Worm (Caenorhabditis elegans): ENCODE data around the gene Y55B1BL.2.
A peak's percentile ranks its signal among the peaks of the same experiment; 100 is the strongest.

Gene Y55B1BL.2

DNA sequence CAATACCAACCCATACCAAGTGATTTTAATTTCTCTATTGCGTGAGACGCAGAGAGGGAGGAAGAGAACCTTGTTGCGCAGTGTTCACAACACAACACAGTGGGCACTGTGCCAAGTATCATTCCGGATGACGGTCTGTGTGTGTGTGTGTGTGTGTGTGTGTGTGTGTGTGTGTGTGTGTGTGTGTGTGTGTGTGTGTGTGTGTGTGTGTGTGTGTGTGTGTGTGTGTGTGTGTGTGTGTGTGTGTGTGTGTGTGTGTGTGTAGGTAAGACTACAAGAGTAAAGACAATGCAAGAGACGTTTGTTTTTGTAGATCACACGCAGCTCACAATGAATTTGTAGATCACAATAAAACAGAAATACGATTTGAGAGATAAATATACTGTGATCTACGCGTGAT is 43.0 kb downstream of the Y55B1BL.2 start:
- TF ChIP-seq ztf-3 (GFP tag; optimal IDR thresholded peaks at IDR 0.05): peak; percentile 59
- TF ChIP-seq ceh-27 (GFP tag; optimal IDR thresholded peaks at IDR 0.05): peak; percentile 39
- peak; percentile 22 for TF ChIP-seq hmg-1.2 (GFP tag; IDR thresholded peaks at IDR 0.05)
- peak; percentile 56; the same call in 1 of the 2 replicates for TF ChIP-seq lir-1 (GFP tag; conservative IDR thresholded peaks at IDR 0.05)
- TF ChIP-seq akir-1 (GFP tag; optimal IDR thresholded peaks at IDR 0.05): peak; percentile 66

ce11 chrIII:446860-447259 is 44.3 kb downstream of the Y55B1BL.2 start:
- TF ChIP-seq hlh-12 (tag; optimal IDR thresholded peaks at IDR 0.05) (no peak), lin-54 (GFP tag; optimal IDR thresholded peaks at IDR 0.05) (no peak), pbrm-1 (GFP tag; IDR thresholded peaks at IDR 0.05) (no peak), F23B12.7 (tag; optimal IDR thresholded peaks at IDR 0.05; ENCODE audit: insufficient read depth) (no peak), T07F8.4 (tag; optimal IDR thresholded peaks at IDR 0.05) (no peak), K12H6.12 (tag; optimal IDR thresholded peaks at IDR 0.05) (no peak), Y53G8AR.9 (GFP tag; conservative IDR thresholded peaks at IDR 0.05) (no peak), lag-1 (GFP tag; IDR thresholded peaks at IDR 0.05) (no peak), F55B11.4 (tag; optimal IDR thresholded peaks at IDR 0.05; ENCODE audit: borderline replicate concordance, insufficient read depth) (no peak)

All from whole organism, young adult.